Fruit fly (Drosophila melanogaster) whole organism, adult: ENCODE measurements around the gene InR.

Source experiments
- CG14711 ChIP-seq: fragments of 200-800 bp; sonication (Bioruptor generic); optimal IDR thresholded peaks from 2 replicates; lab custom pipeline; 2018; ENCODE audit warnings: missing biosample characterization, mild to moderate bottlenecking, missing genetic modification characterization, moderate library complexity
- CG7045 ChIP-seq: fragments of 200-800 bp; sonication (Bioruptor generic); optimal IDR thresholded peaks from 2 replicates; lab custom pipeline; 2017; ENCODE audit warnings: missing biosample characterization, mild to moderate bottlenecking, missing genetic modification characterization
- Crg-1 ChIP-seq: fragments of 200-800 bp; sonication (Bioruptor generic); optimal IDR thresholded peaks from 2 replicates; lab custom pipeline; 2016; ENCODE audit warnings: missing biosample characterization, missing genetic modification characterization
- bab1 ChIP-seq: fragments of 200-800 bp; sonication (Bioruptor generic); optimal IDR thresholded peaks from 3 replicates; lab custom pipeline; 2019; ENCODE audit warnings: missing biosample characterization, mild to moderate bottlenecking, missing genetic modification characterization, moderate library complexity
- cic ChIP-seq: fragments of 200-800 bp; sonication (Bioruptor generic); optimal IDR thresholded peaks from 2 replicates; lab custom pipeline; 2017; ENCODE audit warnings: missing biosample characterization, mild to moderate bottlenecking, missing genetic modification characterization, moderate library complexity
- toe ChIP-seq: fragments of 200-800 bp; sonication (Bioruptor generic); optimal IDR thresholded peaks from 2 replicates; lab custom pipeline; 2016; ENCODE audit warnings: missing biosample characterization, missing genetic modification characterization

- TF ChIP-seq CG7045 (GFP tag; lab: Kevin White, UChicago): no peak
- TF ChIP-seq CG14711 (tag; lab: Kevin White, UChicago): no peak
- no peak for TF ChIP-seq bab1 (GFP tag; lab: Kevin White, UChicago)
- no peak for TF ChIP-seq cic (GFP tag; lab: Kevin White, UChicago)
- no peak for TF ChIP-seq Crg-1
- no peak for TF ChIP-seq toe (GFP tag; lab: Kevin White, UChicago)
Measured at dm6 chr3R:21598605-21599004, 20.5 kb downstream of the InR start.
